Fruit fly (Drosophila melanogaster): Measurements from ENCODE around the gene Hakai.

Hakai gene

dm6 chr2L:19577187-19577765, 5.0 kb downstream of the Hakai start, which contains the start of the genes spi and msb1l (continued):
- TF ChIP-seq CG10147 (GFP tag; optimal IDR thresholded peaks at IDR 0.05) (peak; percentile 21), NC2α (GFP tag; optimal IDR thresholded peaks at IDR 0.05) (no peak), gsb-n (tag; optimal IDR thresholded peaks at IDR 0.05) (peak; percentile 32), Drgx (GFP tag; IDR thresholded peaks at IDR 0.05) (no peak), CG15696 (tag; optimal IDR thresholded peaks at IDR 0.05) (peak; percentile 62), chif (GFP tag; optimal IDR thresholded peaks at IDR 0.05) (peak in 1 of 2 experiments; percentile 17), CG33213 (GFP tag; optimal IDR thresholded peaks at IDR 0.05) (no peak), CG9817 (tag; optimal IDR thresholded peaks at IDR 0.05) (peak; percentile 65), CG11695 (GFP tag; IDR thresholded peaks at IDR 0.05) (no peak), CG12391 (tag; optimal IDR thresholded peaks at IDR 0.05) (peak; percentile 81), CG10565 (GFP tag; optimal IDR thresholded peaks at IDR 0.05) (no peak), CG6175 (GFP tag; IDR thresholded peaks at IDR 0.05) (no peak), CG15269 (tag; optimal IDR thresholded peaks at IDR 0.05) (peak; percentile 55), Doc2 (GFP tag; IDR thresholded peaks at IDR 0.05) (no peak), maf-S (GFP tag; optimal IDR thresholded peaks at IDR 0.05) (no peak), TFAM (GFP tag; optimal IDR thresholded peaks at IDR 0.05) (no peak), CG12744 (GFP tag; optimal IDR thresholded peaks at IDR 0.05) (no peak), NK7.1 (GFP tag; optimal IDR thresholded peaks at IDR 0.05) (no peak), CG3726 (GFP tag; IDR thresholded peaks at IDR 0.05) (no peak), CG13775 (GFP tag; optimal IDR thresholded peaks at IDR 0.05) (peak; percentile 36), Dip2 (GFP tag; IDR thresholded peaks at IDR 0.05) (no peak), stwl (tag; optimal IDR thresholded peaks at IDR 0.05) (peak; percentile 72), fru (optimal IDR thresholded peaks at IDR 0.05) (no peak), Chrac-16 (GFP tag; optimal IDR thresholded peaks at IDR 0.05) (peak; percentile 54), Lhr (GFP tag; optimal IDR thresholded peaks at IDR 0.05) (peak; percentile 71), sug (tag; optimal IDR thresholded peaks at IDR 0.05) (peak; percentile 62), CG2202 (tag; optimal IDR thresholded peaks at IDR 0.05) (peak; percentile 1), Atf6 (GFP tag; IDR thresholded peaks at IDR 0.05) (peak; percentile 43; the same call in 1 of the 2 replicates), Lim3 (GFP tag; IDR thresholded peaks at IDR 0.05) (no peak), CG1603 (tag; optimal IDR thresholded peaks at IDR 0.05) (no peak), dm (GFP tag; optimal IDR thresholded peaks at IDR 0.05) (no peak), Mad (GFP tag; optimal IDR thresholded peaks at IDR 0.05) (peak; percentile 6), bigmax (GFP tag; optimal IDR thresholded peaks at IDR 0.05) (no peak), CG2199 (GFP tag; IDR thresholded peaks at IDR 0.05) (no peak), CG15514 (GFP tag; optimal IDR thresholded peaks at IDR 0.05) (peak; percentile 84), Oli (tag; optimal IDR thresholded peaks at IDR 0.05) (peak; percentile 22), usp (GFP tag; optimal IDR thresholded peaks at IDR 0.05) (no peak), CG16779 (GFP tag; IDR thresholded peaks at IDR 0.05) (no peak), az2 (GFP tag; optimal IDR thresholded peaks at IDR 0.05) (peak; percentile 57), Dfd (GFP tag; optimal IDR thresholded peaks at IDR 0.05) (no peak), CG3995 (GFP tag; optimal IDR thresholded peaks at IDR 0.05) (peak; percentile 90), ara (GFP tag; IDR thresholded peaks at IDR 0.05) (no peak), H15 (GFP tag; IDR thresholded peaks at IDR 0.05) (peak; percentile 54; the same call in 1 of the 3 replicates), Atf3 (GFP tag; optimal IDR thresholded peaks at IDR 0.05) (no peak), YL-1 (GFP tag; optimal IDR thresholded peaks at IDR 0.05) (no peak), CG8388 (GFP tag; optimal IDR thresholded peaks at IDR 0.05) (peak; percentile 8), HmgD (GFP tag; optimal IDR thresholded peaks at IDR 0.05) (no peak), vnd (GFP tag; IDR thresholded peaks at IDR 0.05; ENCODE audit: partially characterized antibody) (peak; percentile 45; the same call in 1 of the 3 replicates), lmd (GFP tag; IDR thresholded peaks at IDR 0.05) (peak; percentile 41; the same call in 1 of the 2 replicates), CG10267 (tag; optimal IDR thresholded peaks at IDR 0.05) (peak; percentile 96), CG12219 (GFP tag; optimal IDR thresholded peaks at IDR 0.05) (no peak)

Measured in whole organism, embryonic.